Comparison of ENCODE assay signal across 3 fruit fly cellular contexts in genomic region chr2L:17420419-17420818, dm6.
TF ChIP-seq lines count a peak whose summit lies in the region.

No protein-coding gene starts in this region.

- no peak for TF ChIP-seq CTCF in whole organism, embryonic (GFP tag; optimal IDR thresholded peaks at IDR 0.05; lab: Kevin White, UChicago)

TF ChIP-seq in whole organism, adult, 20 proteins besides CTCF, POLR2A, EP300 and RAD21:
- TF ChIP-seq pad (GFP tag; optimal IDR thresholded peaks at IDR 0.05; lab: Kevin White, UChicago) (no peak), kay (GFP tag; lab: Kevin White, UChicago; ENCODE audit: borderline replicate concordance) (peak; percentile 55), CG33017 (tag; optimal IDR thresholded peaks at IDR 0.05; lab: Kevin White, UChicago) (no peak)

TF ChIP-seq in whole organism, embryonic, 481 proteins besides CTCF, POLR2A, EP300 and RAD21:
- TF ChIP-seq CG9215 (GFP tag; IDR thresholded peaks at IDR 0.05; lab: Robert Waterston, UW): no peak
- 0 out of 2 replicates have a peak, but pooled peaks have one; percentile 34 for TF ChIP-seq GATAe (GFP tag; conservative IDR thresholded peaks at IDR 0.05; lab: Robert Waterston, UW)
- peak; percentile 64 for TF ChIP-seq mirr (GFP tag; optimal IDR thresholded peaks at IDR 0.05; lab: Kevin White, UChicago)
- no peak for TF ChIP-seq Hr51 (GFP tag; optimal IDR thresholded peaks at IDR 0.05; lab: Kevin White, UChicago)
- peak; percentile 24 for TF ChIP-seq gro (GFP tag; optimal IDR thresholded peaks at IDR 0.05; lab: Kevin White, UChicago)
- TF ChIP-seq sens-2 (GFP tag; IDR thresholded peaks at IDR 0.05; lab: Robert Waterston, UW): peak; percentile 49; the same call in 1 of the 2 replicates
- TF ChIP-seq CG34376 (GFP tag; optimal IDR thresholded peaks at IDR 0.05; lab: Kevin White, UChicago): peak; percentile 57
- TF ChIP-seq CG17359 (tag; optimal IDR thresholded peaks at IDR 0.05; lab: Kevin White, UChicago): no peak
- TF ChIP-seq exex (tag; optimal IDR thresholded peaks at IDR 0.05; lab: Kevin White, UChicago): peak; percentile 97
- TF ChIP-seq sug (tag; optimal IDR thresholded peaks at IDR 0.05; lab: Kevin White, UChicago): peak; percentile 62

TF ChIP-seq in whole organism, wandering third instar larva, 38 proteins besides CTCF, POLR2A, EP300 and RAD21:
- TF ChIP-seq Rel (GFP tag; optimal IDR thresholded peaks at IDR 0.05; lab: Kevin White, UChicago) (no peak), Rel (tag; optimal IDR thresholded peaks at IDR 0.05; lab: Kevin White, UChicago) (peak; percentile 98), CrebA (GFP tag; optimal IDR thresholded peaks at IDR 0.05; lab: Kevin White, UChicago; ENCODE audit: borderline replicate concordance) (no peak), woc (GFP tag; optimal IDR thresholded peaks at IDR 0.05; lab: Kevin White, UChicago) (no peak), Jra (GFP tag; optimal IDR thresholded peaks at IDR 0.05; lab: Kevin White, UChicago) (no peak)
TF ChIP-seq in whole organism, wandering third instar larva: peak in this region for 1.
